Worm (Caenorhabditis elegans) whole organism, L1 larva: ENCODE measurements around the gene Y58A7A.5.

Experiments used
- C16A3.4 ChIP-seq: fragments of 150-350 bp; optimal IDR thresholded peaks from 2 replicates; lab custom pipeline; 2014; ENCODE audit warnings: missing biosample characterization, missing genetic modification characterization
- C34B4.2 ChIP-seq: sonication (generic microtip); optimal IDR thresholded peaks from 2 replicates; lab custom pipeline; 2017; ENCODE audit warnings: mild to moderate bottlenecking, missing genetic modification characterization, missing compliant biosample characterization
- F16B12.6 ChIP-seq: fragments of 150-350 bp; optimal IDR thresholded peaks from 2 replicates; lab custom pipeline; 2014; ENCODE audit warnings: missing biosample characterization, missing genetic modification characterization
- alr-1 ChIP-seq: fragments of 200-800 bp; sonication (Bioruptor generic); optimal IDR thresholded peaks from 2 replicates; lab custom pipeline; 2018; ENCODE audit warnings: borderline replicate concordance, mild to moderate bottlenecking, missing genetic modification characterization, missing compliant biosample characterization
- ceh-63 ChIP-seq: fragments of 200-800 bp; sonication (Bioruptor generic); optimal IDR thresholded peaks from 2 replicates; lab custom pipeline; 2018; ENCODE audit warnings: mild to moderate bottlenecking, missing genetic modification characterization, missing compliant biosample characterization
- dsc-1 ChIP-seq: sonication (generic microtip); optimal IDR thresholded peaks from 2 replicates; lab custom pipeline; 2016; ENCODE audit warnings: mild to moderate bottlenecking, missing genetic modification characterization, missing compliant biosample characterization
- efl-1 ChIP-seq, 4 experiments: fragments of 150-350 bp; optimal IDR thresholded peaks in 3 of 4; peaks in 1 of 4; 1 replicate in 1 of 4; 2 replicates in 3 of 4; lab custom pipeline; 2014; ENCODE audit warnings: missing biosample characterization in 2 of 4, missing genetic modification characterization in 2 of 4, missing genetic modification reagents in 2 of 4
- efl-3 ChIP-seq: fragments of 200-800 bp; sonication (Bioruptor generic); optimal IDR thresholded peaks from 2 replicates; lab custom pipeline; 2018; ENCODE audit warnings: mild to moderate bottlenecking, missing genetic modification characterization, missing compliant biosample characterization
- egl-13 ChIP-seq: sonication (generic microtip); optimal IDR thresholded peaks from 2 replicates; lab custom pipeline; 2016; ENCODE audit warnings: missing genotype, missing genetic modification reagents, missing genetic modification characterization, missing compliant biosample characterization
- egl-27 ChIP-seq, 2 experiments: fragments of 150-350 bp in 1 of 2; sonication (generic microtip); optimal IDR thresholded peaks; 3 replicates each; lab custom pipeline; 2017 to 2018; ENCODE audit warnings: missing biosample characterization in 2 of 2, missing genetic modification characterization in 2 of 2, missing genetic modification reagents in 2 of 2
- elt-3 ChIP-seq, 6 experiments: fragments of 150-350 bp in 1 of 6; sonication (generic microtip); optimal IDR thresholded peaks; 2 replicates each; lab custom pipeline; 2017 to 2018; ENCODE audit warnings: missing biosample characterization in 6 of 6, missing genetic modification characterization in 6 of 6, inconsistent platforms in 1 of 6
- fkh-10 ChIP-seq: sonication (generic microtip); optimal IDR thresholded peaks from 2 replicates; lab custom pipeline; 2017; ENCODE audit warnings: missing biosample characterization, missing genetic modification reagents, missing genetic modification characterization
- fkh-8 ChIP-seq: sonication (generic microtip); optimal IDR thresholded peaks from 2 replicates; lab custom pipeline; 2016; ENCODE audit warnings: mild to moderate bottlenecking, missing genetic modification characterization, missing compliant biosample characterization
- fos-1 ChIP-seq: fragments of 150-350 bp; optimal IDR thresholded peaks from 2 replicates; lab custom pipeline; 2014; ENCODE audit warnings: missing biosample characterization, missing genetic modification characterization
- hlh-4 ChIP-seq: sonication (generic microtip); optimal IDR thresholded peaks from 2 replicates; lab custom pipeline; 2016; ENCODE audit warnings: mild to moderate bottlenecking, missing genetic modification characterization, missing compliant biosample characterization
- hpl-2 ChIP-seq: fragments of 150-350 bp; optimal IDR thresholded peaks from 2 replicates; lab custom pipeline; 2014; ENCODE audit warnings: missing biosample characterization, missing genetic modification reagents, missing genetic modification characterization
- irx-1 ChIP-seq: sonication (generic microtip); optimal IDR thresholded peaks from 2 replicates; lab custom pipeline; 2016; ENCODE audit warnings: missing genetic modification characterization, missing compliant biosample characterization
- isw-1 ChIP-seq: fragments of 200-800 bp; sonication (Bioruptor generic); IDR thresholded peaks from 2 replicates; pipeline ENCODE4 v1.3.6; 2022; ENCODE audit warnings: missing genetic modification characterization, missing compliant biosample characterization
- lin-13 ChIP-seq: fragments of 150-350 bp; optimal IDR thresholded peaks from 2 replicates; lab custom pipeline; 2014; ENCODE audit warnings: missing biosample characterization, missing genetic modification reagents, missing genetic modification characterization
- lin-35 ChIP-seq, 2 experiments: fragments of 150-350 bp; optimal IDR thresholded peaks; 2 replicates each; lab custom pipeline; 2014; ENCODE audit warnings: missing biosample characterization in 2 of 2, missing genetic modification characterization in 2 of 2, missing genetic modification reagents in 2 of 2
- lsy-2 ChIP-seq, 2 experiments: fragments of 150-350 bp; optimal IDR thresholded peaks; 2 replicates each; lab custom pipeline; 2014; ENCODE audit warnings: missing biosample characterization in 2 of 2, missing genetic modification characterization in 2 of 2
- mab-9 ChIP-seq: fragments of 200-800 bp; sonication (Bioruptor generic); IDR thresholded peaks from 2 replicates; pipeline ENCODE4 v1.3.6; 2022; ENCODE audit warnings: missing genetic modification reagents, missing genetic modification characterization, missing compliant biosample characterization
- mdl-1 ChIP-seq, 2 experiments: fragments of 150-350 bp; optimal IDR thresholded peaks; 2 replicates each; lab custom pipeline; 2014 to 2017; ENCODE audit warnings: missing biosample characterization in 2 of 2, missing genetic modification characterization in 2 of 2, inconsistent platforms in 1 of 2
- mep-1 ChIP-seq: fragments of 150-350 bp; optimal IDR thresholded peaks from 2 replicates; lab custom pipeline; 2014; ENCODE audit warnings: missing biosample characterization, missing genetic modification characterization
- nhr-12 ChIP-seq: sonication (generic microtip); optimal IDR thresholded peaks from 2 replicates; lab custom pipeline; 2017; ENCODE audit warnings: missing biosample characterization, missing genetic modification characterization
- nhr-19 ChIP-seq: fragments of 200-800 bp; sonication (Bioruptor generic); conservative IDR thresholded peaks from 2 replicates; pipeline ENCODE4 v1.3.6; 2022; ENCODE audit warnings: missing genetic modification characterization, missing compliant biosample characterization
- nhr-20 ChIP-seq: sonication (generic microtip); optimal IDR thresholded peaks from 2 replicates; lab custom pipeline; 2016; ENCODE audit warnings: mild to moderate bottlenecking, missing genetic modification characterization, missing compliant biosample characterization
- nhr-237 ChIP-seq: fragments of 150-350 bp; optimal IDR thresholded peaks from 2 replicates; lab custom pipeline; 2014; ENCODE audit warnings: missing biosample characterization, missing genetic modification characterization
- nhr-28 ChIP-seq: fragments of 150-350 bp; optimal IDR thresholded peaks from 2 replicates; lab custom pipeline; 2014; ENCODE audit warnings: missing biosample characterization, missing genetic modification characterization
- nhr-71 ChIP-seq: sonication (generic microtip); optimal IDR thresholded peaks from 2 replicates; lab custom pipeline; 2016; ENCODE audit warnings: mild to moderate bottlenecking, missing genetic modification characterization, moderate library complexity, missing compliant biosample characterization
- nhr-76 ChIP-seq: sonication (generic microtip); optimal IDR thresholded peaks from 2 replicates; lab custom pipeline; 2017; ENCODE audit warnings: missing biosample characterization, missing genetic modification characterization
- nhr-77 ChIP-seq: fragments of 150-350 bp; optimal IDR thresholded peaks from 2 replicates; lab custom pipeline; 2014; ENCODE audit warnings: missing biosample characterization, missing genetic modification characterization
- nhr-85 ChIP-seq: sonication (generic microtip); peaks from one replicate; lab custom pipeline; 2016; ENCODE audit warnings: missing genetic modification characterization, inconsistent platforms, missing compliant biosample characterization
- nhr-90 ChIP-seq: sonication (generic microtip); optimal IDR thresholded peaks from 2 replicates; lab custom pipeline; 2016; ENCODE audit warnings: mild to moderate bottlenecking, missing genetic modification characterization, missing compliant biosample characterization; ENCODE audit not compliant: poor library complexity
- pag-3 ChIP-seq: sonication (generic microtip); optimal IDR thresholded peaks from 2 replicates; lab custom pipeline; 2017; ENCODE audit warnings: missing genetic modification characterization, mild to moderate bottlenecking, missing compliant biosample characterization, antibody characterized with exemption, borderline replicate concordance; ENCODE audit not compliant: insufficient read depth
- pax-3 ChIP-seq: fragments of 200-800 bp; sonication (Bioruptor generic); optimal IDR thresholded peaks from 2 replicates; lab custom pipeline; 2018; ENCODE audit warnings: mild to moderate bottlenecking, missing genetic modification characterization, moderate library complexity, missing compliant biosample characterization
- pqm-1 ChIP-seq: sonication (generic microtip); optimal IDR thresholded peaks from 3 replicates; lab custom pipeline; 2017; ENCODE audit warnings: missing biosample characterization, missing genetic modification characterization
- rnt-1 ChIP-seq: sonication (generic microtip); optimal IDR thresholded peaks from 2 replicates; lab custom pipeline; 2016; ENCODE audit warnings: mild to moderate bottlenecking, missing genetic modification characterization, moderate library complexity, missing compliant biosample characterization
- skn-1 ChIP-seq: fragments of 150-350 bp; optimal IDR thresholded peaks from 2 replicates; lab custom pipeline; 2014; ENCODE audit warnings: missing biosample characterization, missing genetic modification characterization
- snpc-4 ChIP-seq: fragments of 150-350 bp; optimal IDR thresholded peaks from 2 replicates; lab custom pipeline; 2014; ENCODE audit warnings: missing biosample characterization, missing genetic modification characterization
- snu-23 ChIP-seq: sonication (generic microtip); optimal IDR thresholded peaks from 2 replicates; lab custom pipeline; 2016; ENCODE audit warnings: missing genetic modification characterization, missing compliant biosample characterization
- sox-4 ChIP-seq: sonication (generic microtip); optimal IDR thresholded peaks from 2 replicates; lab custom pipeline; 2016; ENCODE audit warnings: missing genetic modification characterization, missing compliant biosample characterization
- sup-37 ChIP-seq: fragments of 200-800 bp; sonication (Bioruptor generic); optimal IDR thresholded peaks from 2 replicates; lab custom pipeline; 2018; ENCODE audit warnings: mild to moderate bottlenecking, missing genetic modification characterization, missing compliant biosample characterization
- swsn-7 ChIP-seq: sonication (generic microtip); optimal IDR thresholded peaks from 2 replicates; lab custom pipeline; 2016; ENCODE audit warnings: missing genetic modification characterization, missing compliant biosample characterization
- tbx-2 ChIP-seq: sonication (generic microtip); optimal IDR thresholded peaks from 2 replicates; lab custom pipeline; 2016; ENCODE audit warnings: missing genetic modification characterization, missing compliant biosample characterization
- tlp-1 ChIP-seq: fragments of 150-350 bp; optimal IDR thresholded peaks from 2 replicates; lab custom pipeline; 2014; ENCODE audit warnings: missing biosample characterization, missing genetic modification characterization
- vab-15 ChIP-seq: sonication (generic microtip); optimal IDR thresholded peaks from 2 replicates; lab custom pipeline; 2017; ENCODE audit warnings: missing genotype, mild to moderate bottlenecking, missing genetic modification characterization, missing compliant biosample characterization
- zag-1 ChIP-seq: fragments of 150-350 bp; optimal IDR thresholded peaks from 2 replicates; lab custom pipeline; 2014; ENCODE audit warnings: missing biosample characterization, missing genetic modification characterization
- zip-4 ChIP-seq: fragments of 200-800 bp; sonication (Bioruptor generic); optimal IDR thresholded peaks from 2 replicates; lab custom pipeline; 2018; ENCODE audit warnings: mild to moderate bottlenecking, missing genetic modification characterization, moderate library complexity, missing compliant biosample characterization

Gene Y58A7A.5

ce11 chrV:5084957-5085465 is 1.8 kb downstream of the Y58A7A.5 start, which contains the start of gene Y58A7A.4:
TSS of gene Y58A7A.4 (minus strand) at chrV:5085007.
- TF ChIP-seq lsy-2 (tag; optimal IDR thresholded peaks at IDR 0.05; lab: Kevin White, UChicago) = peak in 1 of 2 experiments; percentile 30
- peak; percentile 64 for TF ChIP-seq skn-1 (tag; lab: Kevin White, UChicago)
- TF ChIP-seq efl-1 (optimal IDR thresholded peaks at IDR 0.05; lab: Kevin White, UChicago) = no peak
- TF ChIP-seq efl-1 (GFP tag; optimal IDR thresholded peaks at IDR 0.05 in 1 of 2; lab: Kevin White, UChicago) = peak in 1 of 2 experiments; percentile 26
- no peak for TF ChIP-seq hlh-4
- TF ChIP-seq ceh-63 = no peak

- TF ChIP-seq mep-1 (tag; lab: Kevin White, UChicago) (peak; percentile 20), nhr-77 (tag; lab: Kevin White, UChicago) (no peak), tlp-1 (tag; lab: Kevin White, UChicago) (no peak), pax-3 (no peak), sup-37 (GFP tag; lab: Kevin White, UChicago) (no peak), snu-23 (GFP tag; lab: Kevin White, UChicago) (peak; percentile 49), alr-1 (tag; lab: Kevin White, UChicago) (no peak), efl-3 (GFP tag; lab: Kevin White, UChicago) (no peak), tbx-2 (no peak), fos-1 (tag; lab: Kevin White, UChicago) (peak; percentile 28), nhr-12 (no peak), nhr-28 (tag; lab: Kevin White, UChicago) (no peak), F16B12.6 (tag; lab: Kevin White, UChicago) (peak; percentile 20), efl-1 (optimal IDR thresholded peaks at IDR 0.05; lab: Kevin White, UChicago) (peak; percentile 36 to 60), efl-1 (GFP tag; optimal IDR thresholded peaks at IDR 0.05 in 1 of 2; lab: Kevin White, UChicago) (peak in 1 of 2 experiments; percentile 39), fkh-8 (no peak), lin-35 (GFP tag; optimal IDR thresholded peaks at IDR 0.05; lab: Kevin White, UChicago) (peak in 1 of 2 experiments; percentile 71), zip-4 (peak; percentile 96), nhr-85 (tag; lab: Kevin White, UChicago) (peak; percentile 52), hpl-2 (GFP tag; lab: Kevin White, UChicago) (peak; percentile 64), vab-15 (tag; lab: Kevin White, UChicago) (no peak), egl-27 (tag; optimal IDR thresholded peaks at IDR 0.05; lab: Kevin White, UChicago) (no peak), hlh-4 (no peak), nhr-90 (tag; lab: Kevin White, UChicago) (peak; percentile 51), sox-4 (no peak), pag-3 (tag; lab: Kevin White, UChicago) (no peak), nhr-19 (GFP tag; lab: Robert Waterston, UW) (peak; percentile 19; the same call in 1 of the 2 replicates), nhr-76 (tag; lab: Kevin White, UChicago) (no peak), snpc-4 (no peak), nhr-237 (tag; lab: Kevin White, UChicago) (peak; percentile 61), isw-1 (GFP tag; lab: Robert Waterston, UW) (peak; percentile 35; the same call in 1 of the 2 replicates), mab-9 (GFP tag; lab: Robert Waterston, UW) (no peak), C16A3.4 (tag; lab: Kevin White, UChicago) (peak; percentile 37), rnt-1 (tag; lab: Kevin White, UChicago) (peak; percentile 15), skn-1 (tag; lab: Kevin White, UChicago) (peak; percentile 93), C34B4.2 (tag; lab: Kevin White, UChicago) (no peak), nhr-71 (peak; percentile 63), irx-1 (tag; lab: Kevin White, UChicago) (peak; percentile 31), swsn-7 (tag; lab: Kevin White, UChicago) (peak; percentile 31), nhr-20 (tag; lab: Kevin White, UChicago) (peak; percentile 11), elt-3 (tag; optimal IDR thresholded peaks at IDR 0.05; lab: Kevin White, UChicago) (peak in 2 of 6 experiments; percentile 57 to 60), zag-1 (tag; lab: Kevin White, UChicago) (no peak), mdl-1 (tag; optimal IDR thresholded peaks at IDR 0.05; lab: Kevin White, UChicago) (peak in 1 of 2 experiments; percentile 67), pqm-1 (tag; lab: Kevin White, UChicago) (no peak), lin-13 (GFP tag; lab: Kevin White, UChicago) (no peak), fkh-10 (GFP tag; lab: Kevin White, UChicago) (no peak), egl-13 (tag; lab: Kevin White, UChicago) (no peak), dsc-1 (tag; lab: Kevin White, UChicago) (no peak)
These were observed 5.9 kb downstream of the Y58A7A.5 start, which contains the start of gene Y58A7A.3 for ce11 chrV:5080853-5081338. TSS of gene Y58A7A.3 (minus strand) at chrV:5080903.
